Fruit fly (Drosophila melanogaster) whole organism, embryonic: ENCODE results near the gene Arp10.

Experiments used
- Ada2b ChIP-seq: fragments of 200-800 bp; sonication (Bioruptor generic); IDR thresholded peaks from 2 replicates; pipeline ENCODE4 v1.3.6; 2022; ENCODE audit warnings: missing biosample characterization, missing genetic modification characterization
- C15 ChIP-seq: fragments of 200-800 bp; sonication (Bioruptor generic); IDR thresholded peaks from 3 replicates; pipeline ENCODE4 v1.3.6; 2022; ENCODE audit warnings: missing biosample characterization, missing genetic modification characterization
- CG10654 ChIP-seq: fragments of 200-800 bp; sonication (Bioruptor generic); optimal IDR thresholded peaks from 2 replicates; lab custom pipeline; 2016; ENCODE audit warnings: missing biosample characterization, missing genetic modification characterization
- CG11085 ChIP-seq: fragments of 200-800 bp; sonication (Bioruptor generic); IDR thresholded peaks from 2 replicates; pipeline ENCODE4 v1.3.6; 2022; ENCODE audit warnings: missing biosample characterization, missing genetic modification characterization
- CG11695 ChIP-seq: fragments of 200-800 bp; sonication (Bioruptor generic); IDR thresholded peaks from 3 replicates; pipeline ENCODE4 v1.3.6; 2022; ENCODE audit warnings: missing biosample characterization, missing genetic modification characterization
- CG12769 ChIP-seq: fragments of 200-800 bp; sonication (Bioruptor generic); optimal IDR thresholded peaks from 2 replicates; lab custom pipeline; 2019; ENCODE audit warnings: missing biosample characterization, mild to moderate bottlenecking, missing genetic modification characterization, moderate library complexity
- CG13894 ChIP-seq: fragments of 200-800 bp; sonication (Bioruptor generic); optimal IDR thresholded peaks from 3 replicates; lab custom pipeline; 2018; ENCODE audit warnings: missing biosample characterization, mild to moderate bottlenecking, missing genetic modification characterization, moderate library complexity
- CG15601 ChIP-seq: fragments of 200-800 bp; sonication (Bioruptor generic); optimal IDR thresholded peaks from 3 replicates; lab custom pipeline; 2019; ENCODE audit warnings: missing biosample characterization, mild to moderate bottlenecking, missing genetic modification characterization, moderate library complexity
- CG17359 ChIP-seq: fragments of 200-800 bp; sonication (Bioruptor generic); optimal IDR thresholded peaks from 3 replicates; lab custom pipeline; 2018; ENCODE audit warnings: missing biosample characterization, mild to moderate bottlenecking, missing genetic modification characterization, moderate library complexity
- CG18599 ChIP-seq: fragments of 200-800 bp; sonication (Bioruptor generic); optimal IDR thresholded peaks from 3 replicates; lab custom pipeline; 2017; ENCODE audit warnings: missing biosample characterization, missing genetic modification characterization, mild to moderate bottlenecking, moderate library complexity, missing genetic modification reagents
- CG2199 ChIP-seq: fragments of 200-800 bp; sonication (Bioruptor generic); IDR thresholded peaks from 3 replicates; pipeline ENCODE4 v1.3.6; 2022; ENCODE audit warnings: missing biosample characterization, missing genetic modification characterization
- CG30020 ChIP-seq: fragments of 200-800 bp; optimal IDR thresholded peaks from 2 replicates; lab custom pipeline; 2019; ENCODE audit warnings: missing biosample characterization, mild to moderate bottlenecking, missing genetic modification characterization, moderate library complexity
- CG32532 ChIP-seq: fragments of 200-800 bp; sonication (Bioruptor generic); IDR thresholded peaks from 2 replicates; pipeline ENCODE4 v1.3.6; 2022; ENCODE audit warnings: missing biosample characterization, missing genetic modification characterization
- CG32772 ChIP-seq: fragments of 200-800 bp; sonication (Bioruptor generic); IDR thresholded peaks from 2 replicates; pipeline ENCODE4 v1.3.6; 2022; ENCODE audit warnings: missing biosample characterization, missing genetic modification characterization
- CG33557 ChIP-seq: fragments of 200-800 bp; sonication (Bioruptor generic); optimal IDR thresholded peaks from 2 replicates; lab custom pipeline; 2019; ENCODE audit warnings: missing biosample characterization, mild to moderate bottlenecking, missing genetic modification characterization, moderate library complexity
- CG34224 ChIP-seq: fragments of 200-800 bp; sonication (Bioruptor generic); IDR thresholded peaks from 3 replicates; pipeline ENCODE4 v1.3.6; 2022; ENCODE audit warnings: missing biosample characterization, missing genetic modification characterization; ENCODE audit not compliant: partially characterized antibody
- CG3838 ChIP-seq: fragments of 200-800 bp; sonication (Bioruptor generic); optimal IDR thresholded peaks from 3 replicates; lab custom pipeline; 2016; ENCODE audit warnings: missing biosample characterization, missing genetic modification characterization
- CG4730 ChIP-seq: fragments of 200-800 bp; sonication (Bioruptor generic); IDR thresholded peaks from 2 replicates; pipeline ENCODE4 v1.3.6; 2022; ENCODE audit warnings: missing biosample characterization, missing genetic modification characterization
- CG5245 ChIP-seq: fragments of 200-800 bp; sonication (Bioruptor generic); optimal IDR thresholded peaks from 3 replicates; lab custom pipeline; 2016; ENCODE audit warnings: missing biosample characterization, missing genetic modification characterization
- CG7786 ChIP-seq: fragments of 200-800 bp; sonication (Bioruptor generic); optimal IDR thresholded peaks from 2 replicates; lab custom pipeline; 2016; ENCODE audit warnings: missing biosample characterization, missing genetic modification characterization
- CG7839 ChIP-seq: fragments of 200-800 bp; sonication (Bioruptor generic); optimal IDR thresholded peaks from 3 replicates; lab custom pipeline; 2018; ENCODE audit warnings: missing biosample characterization, mild to moderate bottlenecking, missing genetic modification characterization, moderate library complexity
- CG9932 ChIP-seq: fragments of 200-800 bp; sonication (Bioruptor generic); IDR thresholded peaks from 2 replicates; pipeline ENCODE4 v1.3.6; 2022; ENCODE audit warnings: missing biosample characterization, missing genetic modification characterization
- Dref ChIP-seq: fragments of 200-800 bp; sonication (Bioruptor generic); IDR thresholded peaks from 2 replicates; pipeline ENCODE4 v1.3.6; 2022; ENCODE audit warnings: missing biosample characterization, missing genetic modification characterization
- Fer2 ChIP-seq: fragments of 200-800 bp; sonication (Bioruptor generic); optimal IDR thresholded peaks from 2 replicates; lab custom pipeline; 2018; ENCODE audit warnings: missing biosample characterization, mild to moderate bottlenecking, missing genetic modification characterization, moderate library complexity
- Fer3 ChIP-seq: fragments of 200-800 bp; sonication (Bioruptor generic); optimal IDR thresholded peaks from 2 replicates; lab custom pipeline; 2018; ENCODE audit warnings: missing biosample characterization, mild to moderate bottlenecking, missing genetic modification characterization, moderate library complexity
- H15 ChIP-seq: fragments of 200-800 bp; sonication (Bioruptor generic); IDR thresholded peaks from 3 replicates; pipeline ENCODE4 v1.3.6; 2022; ENCODE audit warnings: missing biosample characterization, missing genetic modification characterization
- HmgD ChIP-seq: fragments of 200-800 bp; sonication (Bioruptor generic); optimal IDR thresholded peaks from 3 replicates; lab custom pipeline; 2016; ENCODE audit warnings: missing biosample characterization, missing genetic modification characterization
- Hr51 ChIP-seq, 2 experiments: fragments of 200-800 bp; sonication (Bioruptor generic); optimal IDR thresholded peaks; 2 replicates in 1 of 2; 3 replicates in 1 of 2; lab custom pipeline; 2016 to 2018; ENCODE audit warnings: missing biosample characterization in 2 of 2, missing genetic modification characterization in 2 of 2, mild to moderate bottlenecking in 1 of 2, moderate library complexity in 1 of 2
- Myb ChIP-seq: fragments of 200-800 bp; sonication (Bioruptor generic); optimal IDR thresholded peaks from 2 replicates; lab custom pipeline; 2016; ENCODE audit warnings: missing biosample characterization, missing genetic modification characterization
- TFAM ChIP-seq: fragments of 200-800 bp; sonication (Bioruptor generic); optimal IDR thresholded peaks from 2 replicates; lab custom pipeline; 2017; ENCODE audit warnings: missing biosample characterization, missing genetic modification characterization, inconsistent platforms
- abd-A ChIP-seq: fragments of 200-800 bp; sonication (Bioruptor generic); optimal IDR thresholded peaks from 3 replicates; lab custom pipeline; 2019; ENCODE audit warnings: missing biosample characterization, mild to moderate bottlenecking, missing genetic modification characterization, moderate library complexity
- ato ChIP-seq: fragments of 200-800 bp; sonication (Bioruptor generic); IDR thresholded peaks from 2 replicates; pipeline ENCODE4 v1.3.6; 2022; ENCODE audit warnings: missing biosample characterization, missing genetic modification characterization; ENCODE audit not compliant: partially characterized antibody
- bab2 ChIP-seq: fragments of 200-800 bp; sonication (Bioruptor generic); optimal IDR thresholded peaks from 2 replicates; lab custom pipeline; 2016; ENCODE audit warnings: missing biosample characterization, missing genetic modification characterization
- chn ChIP-seq: fragments of 200-800 bp; sonication (Bioruptor generic); optimal IDR thresholded peaks from 2 replicates; lab custom pipeline; 2016; ENCODE audit warnings: missing biosample characterization, missing genetic modification characterization
- dmrt11E ChIP-seq: fragments of 200-800 bp; sonication (Bioruptor generic); optimal IDR thresholded peaks from 3 replicates; lab custom pipeline; 2018; ENCODE audit warnings: missing biosample characterization, mild to moderate bottlenecking, missing genetic modification characterization, moderate library complexity
- en ChIP-seq: fragments of 200-800 bp; sonication (Bioruptor generic); optimal IDR thresholded peaks from 2 replicates; lab custom pipeline; 2016; ENCODE audit warnings: missing biosample characterization, missing genetic modification characterization
- ewg ChIP-seq: fragments of 200-800 bp; sonication (Bioruptor generic); optimal IDR thresholded peaks from 3 replicates; lab custom pipeline; 2017; ENCODE audit warnings: mild to moderate bottlenecking, missing biosample characterization, missing genetic modification reagents, missing genetic modification characterization
- grn ChIP-seq: fragments of 200-800 bp; sonication (Bioruptor generic); optimal IDR thresholded peaks from 3 replicates; lab custom pipeline; 2017; ENCODE audit warnings: missing biosample characterization, missing genetic modification characterization
- gt ChIP-seq: fragments of 200-800 bp; sonication (Bioruptor generic); IDR thresholded peaks from 2 replicates; pipeline ENCODE4 v1.3.6; 2022; ENCODE audit warnings: missing biosample characterization, missing genetic modification characterization
- hb ChIP-seq: fragments of 200-800 bp; sonication (Bioruptor generic); IDR thresholded peaks from 3 replicates; pipeline ENCODE4 v1.3.6; 2022; ENCODE audit warnings: missing biosample characterization, missing genetic modification characterization; ENCODE audit not compliant: partially characterized antibody
- lov ChIP-seq, 2 experiments: fragments of 200-800 bp in 1 of 2; fragments of >200 bp in 1 of 2; sonication (Bioruptor generic) in 1 of 2; IDR thresholded peaks in 1 of 2; optimal IDR thresholded peaks in 1 of 2; 2 replicates in 1 of 2; 3 replicates in 1 of 2; pipeline versions ENCODE4 v1.3.6 to Lab custom; 2017 to 2022; ENCODE audit warnings: missing biosample characterization in 1 of 2, missing genetic modification characterization in 1 of 2
- nerfin-2 ChIP-seq: fragments of 200-800 bp; sonication (Bioruptor generic); IDR thresholded peaks from 2 replicates; pipeline ENCODE4 v1.3.6; 2022; ENCODE audit warnings: missing biosample characterization, missing genetic modification characterization; ENCODE audit not compliant: partially characterized antibody
- ro ChIP-seq: fragments of 200-800 bp; sonication (Bioruptor generic); IDR thresholded peaks from 2 replicates; pipeline ENCODE4 v1.3.6; 2022; ENCODE audit warnings: missing biosample characterization, missing genetic modification characterization
- row ChIP-seq: fragments of 200-800 bp; sonication (Bioruptor generic); IDR thresholded peaks from 3 replicates; pipeline ENCODE4 v1.3.6; 2022; ENCODE audit warnings: missing biosample characterization, missing genetic modification characterization
- run ChIP-seq: fragments of 200-800 bp; sonication (Bioruptor generic); optimal IDR thresholded peaks from 3 replicates; lab custom pipeline; 2018; ENCODE audit warnings: missing biosample characterization, mild to moderate bottlenecking, missing genetic modification characterization
- shn ChIP-seq: fragments of 200-800 bp; sonication (Bioruptor generic); optimal IDR thresholded peaks from 3 replicates; lab custom pipeline; 2016; ENCODE audit warnings: missing biosample characterization, missing genetic modification characterization
- sna ChIP-seq: fragments of 200-800 bp; sonication (Bioruptor generic); IDR thresholded peaks from 2 replicates; pipeline ENCODE4 v1.3.6; 2022; ENCODE audit warnings: missing biosample characterization, missing genetic modification characterization; ENCODE audit not compliant: partially characterized antibody
- vvl ChIP-seq: fragments of 200-800 bp; sonication (Bioruptor generic); IDR thresholded peaks from 2 replicates; pipeline ENCODE4 v1.3.6; 2022; ENCODE audit warnings: missing biosample characterization, missing genetic modification characterization
- zf30C ChIP-seq: fragments of 200-800 bp; sonication (Bioruptor generic); optimal IDR thresholded peaks from 3 replicates; lab custom pipeline; 2018; ENCODE audit warnings: missing biosample characterization, mild to moderate bottlenecking, missing genetic modification characterization

The Arp10 gene

dm6 chrX:19604997-19605396 lies 41.0 kb downstream of the Arp10 start, which contains the start of gene CG14207 (continued):
- TF ChIP-seq en (no peak), CG18599 (no peak), abd-A (tag; lab: Kevin White, UChicago) (peak; percentile 39), Myb (peak; percentile 28), CG7786 (GFP tag; lab: Kevin White, UChicago) (no peak), Ada2b (no peak), Fer3 (tag; lab: Kevin White, UChicago) (peak; percentile 36), CG13894 (tag; lab: Kevin White, UChicago) (peak; percentile 52), row (GFP tag; lab: Robert Waterston, UW) (peak; percentile 13; the same call in 1 of the 3 replicates), dmrt11E (tag; lab: Kevin White, UChicago) (no peak), CG9932 (peak; percentile 29; the same call in 1 of the 2 replicates), TFAM (no peak), CG15601 (tag; lab: Kevin White, UChicago) (peak; percentile 10), zf30C (no peak), CG2199 (GFP tag; lab: Robert Waterston, UW) (no peak), CG34224 (peak; percentile 73), CG11695 (GFP tag; lab: Robert Waterston, UW) (peak; percentile 22; the same call in 1 of the 3 replicates)

- no peak for TF ChIP-seq ato (GFP tag; lab: Robert Waterston, UW)
- peak; percentile 60 for TF ChIP-seq CG10654 (GFP tag; lab: Kevin White, UChicago)
- peak; percentile 13 for TF ChIP-seq abd-A (tag; lab: Kevin White, UChicago)
- TF ChIP-seq chn (GFP tag; lab: Kevin White, UChicago): peak; percentile 60
- TF ChIP-seq Dref: 0 out of 2 replicates have a peak, but pooled peaks have one; percentile 26
- TF ChIP-seq ewg (GFP tag; lab: Kevin White, UChicago): peak; percentile 48
- peak; percentile 43 for TF ChIP-seq bab2
- TF ChIP-seq sna: no peak
- peak; percentile 89 for TF ChIP-seq CG32532
- TF ChIP-seq Fer2 (tag; lab: Kevin White, UChicago): peak; percentile 24
- peak; percentile 65; the same call in 2 of the 3 replicates for TF ChIP-seq CG11695 (GFP tag; lab: Robert Waterston, UW)
- no peak for TF ChIP-seq lov (optimal IDR thresholded peaks at IDR 0.05; lab: Kevin White, UChicago)
- no peak for TF ChIP-seq lov (GFP tag; IDR thresholded peaks at IDR 0.05; lab: Robert Waterston, UW)
- peak; percentile 87 for TF ChIP-seq CG7839 (tag; lab: Kevin White, UChicago)
- peak; percentile 34 for TF ChIP-seq run (tag; lab: Kevin White, UChicago)
- TF ChIP-seq nerfin-2: no peak
- TF ChIP-seq gt (GFP tag; lab: Robert Waterston, UW): peak; percentile 35; the same call in 1 of the 2 replicates
- no peak for TF ChIP-seq hb (GFP tag; lab: Robert Waterston, UW)
- TF ChIP-seq grn (GFP tag; lab: Kevin White, UChicago): no peak
- peak; percentile 94 for TF ChIP-seq CG12769 (tag; lab: Kevin White, UChicago)
- TF ChIP-seq HmgD: no peak
- peak; percentile 66; the same call in 1 of the 2 replicates for TF ChIP-seq CG32772
- TF ChIP-seq shn: no peak
- no peak for TF ChIP-seq CG33557 (GFP tag; lab: Kevin White, UChicago)
- TF ChIP-seq CG18599: peak; percentile 81
- peak; percentile 69; the same call in 2 of the 3 replicates for TF ChIP-seq H15 (GFP tag; lab: Robert Waterston, UW)
- peak; percentile 91 for TF ChIP-seq vvl
- TF ChIP-seq ro: no peak
- TF ChIP-seq CG3838: no peak
- TF ChIP-seq CG17359 (tag; lab: Kevin White, UChicago): peak; percentile 81
- 0 out of 3 replicates have a peak, but pooled peaks have one; percentile 61 for TF ChIP-seq C15 (GFP tag; lab: Robert Waterston, UW)
- peak; percentile 62 for TF ChIP-seq CG4730
- TF ChIP-seq CG5245 (GFP tag; lab: Kevin White, UChicago): peak; percentile 59
- TF ChIP-seq CG30020 (tag; lab: Kevin White, UChicago): peak; percentile 6
- peak; percentile 43 to 77 for TF ChIP-seq Hr51 (GFP tag; optimal IDR thresholded peaks at IDR 0.05; lab: Kevin White, UChicago)
- TF ChIP-seq CG11085 (GFP tag; lab: Robert Waterston, UW): peak; percentile 78
Observed at dm6 chrX:19603953-19604352, 42.0 kb downstream of the Arp10 start.
